Worm (Caenorhabditis elegans) whole organism, L1 larva: ENCODE measurements around the gene C14B9.3.

Experiments
- C04F5.9 ChIP-seq: sonication (generic microtip); optimal IDR thresholded peaks from 2 replicates; lab custom pipeline; 2016; ENCODE audit warnings: missing genetic modification characterization, missing compliant biosample characterization
- C16A3.4 ChIP-seq: fragments of 150-350 bp; optimal IDR thresholded peaks from 2 replicates; lab custom pipeline; 2014; ENCODE audit warnings: missing biosample characterization, missing genetic modification characterization
- Y116A8C.19 ChIP-seq: sonication (generic microtip); optimal IDR thresholded peaks from 2 replicates; lab custom pipeline; 2016; ENCODE audit warnings: missing compliant biosample characterization, missing genetic modification characterization, borderline replicate concordance
- alr-1 ChIP-seq: fragments of 200-800 bp; sonication (Bioruptor generic); optimal IDR thresholded peaks from 2 replicates; lab custom pipeline; 2018; ENCODE audit warnings: borderline replicate concordance, mild to moderate bottlenecking, missing genetic modification characterization, missing compliant biosample characterization
- aly-2 ChIP-seq: fragments of 150-350 bp; optimal IDR thresholded peaks from 2 replicates; lab custom pipeline; 2014; ENCODE audit warnings: missing biosample characterization, missing genetic modification characterization
- blmp-1 ChIP-seq: fragments of 150-350 bp; optimal IDR thresholded peaks from 2 replicates; lab custom pipeline; 2014; ENCODE audit warnings: missing biosample characterization, missing genetic modification characterization
- ceh-82 ChIP-seq, 3 experiments: fragments of 150-350 bp in 1 of 3; sonication (generic microtip) in 2 of 3; optimal IDR thresholded peaks; 2 replicates each; lab custom pipeline; 2014 to 2017; ENCODE audit warnings: missing biosample characterization in 3 of 3, missing genetic modification characterization in 3 of 3
- ceh-90 ChIP-seq: sonication (generic microtip); optimal IDR thresholded peaks from 2 replicates; lab custom pipeline; 2016; ENCODE audit warnings: missing genetic modification characterization, missing compliant biosample characterization
- ces-1 ChIP-seq: fragments of 150-350 bp; optimal IDR thresholded peaks from 2 replicates; lab custom pipeline; 2014; ENCODE audit warnings: missing biosample characterization, missing genetic modification reagents, missing genetic modification characterization
- efl-1 ChIP-seq, 4 experiments: fragments of 150-350 bp; optimal IDR thresholded peaks in 3 of 4; peaks in 1 of 4; 1 replicate in 1 of 4; 2 replicates in 3 of 4; lab custom pipeline; 2014; ENCODE audit warnings: missing biosample characterization in 2 of 4, missing genetic modification characterization in 2 of 4, missing genetic modification reagents in 2 of 4
- egl-13 ChIP-seq: sonication (generic microtip); optimal IDR thresholded peaks from 2 replicates; lab custom pipeline; 2016; ENCODE audit warnings: missing genotype, missing genetic modification reagents, missing genetic modification characterization, missing compliant biosample characterization
- egl-27 ChIP-seq, 2 experiments: fragments of 150-350 bp in 1 of 2; sonication (generic microtip); optimal IDR thresholded peaks; 3 replicates each; lab custom pipeline; 2017 to 2018; ENCODE audit warnings: missing biosample characterization in 2 of 2, missing genetic modification characterization in 2 of 2, missing genetic modification reagents in 2 of 2
- fkh-4 ChIP-seq: sonication (generic microtip); optimal IDR thresholded peaks from 2 replicates; lab custom pipeline; 2016; ENCODE audit warnings: missing compliant biosample characterization, missing genetic modification characterization, borderline replicate concordance
- fkh-8 ChIP-seq: sonication (generic microtip); optimal IDR thresholded peaks from 2 replicates; lab custom pipeline; 2016; ENCODE audit warnings: mild to moderate bottlenecking, missing genetic modification characterization, missing compliant biosample characterization
- fos-1 ChIP-seq: fragments of 150-350 bp; optimal IDR thresholded peaks from 2 replicates; lab custom pipeline; 2014; ENCODE audit warnings: missing biosample characterization, missing genetic modification characterization
- hpl-2 ChIP-seq: fragments of 150-350 bp; optimal IDR thresholded peaks from 2 replicates; lab custom pipeline; 2014; ENCODE audit warnings: missing biosample characterization, missing genetic modification reagents, missing genetic modification characterization
- isw-1 ChIP-seq: fragments of 200-800 bp; sonication (Bioruptor generic); IDR thresholded peaks from 2 replicates; pipeline ENCODE4 v1.3.6; 2022; ENCODE audit warnings: missing genetic modification characterization, missing compliant biosample characterization
- jun-1 ChIP-seq: fragments of 150-350 bp; optimal IDR thresholded peaks from 2 replicates; lab custom pipeline; 2014; ENCODE audit warnings: missing biosample characterization, missing genetic modification reagents, missing genetic modification characterization
- lin-35 ChIP-seq, 2 experiments: fragments of 150-350 bp; optimal IDR thresholded peaks; 2 replicates each; lab custom pipeline; 2014; ENCODE audit warnings: missing biosample characterization in 2 of 2, missing genetic modification characterization in 2 of 2, missing genetic modification reagents in 2 of 2
- lir-3 ChIP-seq: sonication (generic microtip); optimal IDR thresholded peaks from 2 replicates; lab custom pipeline; 2016; ENCODE audit warnings: mild to moderate bottlenecking, missing genetic modification characterization, moderate library complexity, missing compliant biosample characterization; ENCODE audit not compliant: poor library complexity
- mab-9 ChIP-seq: fragments of 200-800 bp; sonication (Bioruptor generic); IDR thresholded peaks from 2 replicates; pipeline ENCODE4 v1.3.6; 2022; ENCODE audit warnings: missing genetic modification reagents, missing genetic modification characterization, missing compliant biosample characterization
- mdl-1 ChIP-seq, 2 experiments: fragments of 150-350 bp; optimal IDR thresholded peaks; 2 replicates each; lab custom pipeline; 2014 to 2017; ENCODE audit warnings: missing biosample characterization in 2 of 2, missing genetic modification characterization in 2 of 2, inconsistent platforms in 1 of 2
- mef-2 ChIP-seq: fragments of 150-350 bp; optimal IDR thresholded peaks from 2 replicates; lab custom pipeline; 2014; ENCODE audit warnings: missing biosample characterization, missing genetic modification characterization
- nhr-12 ChIP-seq: sonication (generic microtip); optimal IDR thresholded peaks from 2 replicates; lab custom pipeline; 2017; ENCODE audit warnings: missing biosample characterization, missing genetic modification characterization
- nhr-19 ChIP-seq: fragments of 200-800 bp; sonication (Bioruptor generic); conservative IDR thresholded peaks from 2 replicates; pipeline ENCODE4 v1.3.6; 2022; ENCODE audit warnings: missing genetic modification characterization, missing compliant biosample characterization
- nhr-20 ChIP-seq: sonication (generic microtip); optimal IDR thresholded peaks from 2 replicates; lab custom pipeline; 2016; ENCODE audit warnings: mild to moderate bottlenecking, missing genetic modification characterization, missing compliant biosample characterization
- nhr-237 ChIP-seq: fragments of 150-350 bp; optimal IDR thresholded peaks from 2 replicates; lab custom pipeline; 2014; ENCODE audit warnings: missing biosample characterization, missing genetic modification characterization
- nhr-47 ChIP-seq: sonication (generic microtip); optimal IDR thresholded peaks from 2 replicates; lab custom pipeline; 2016; ENCODE audit warnings: mild to moderate bottlenecking, missing genetic modification characterization, moderate library complexity, missing compliant biosample characterization
- nhr-71 ChIP-seq: sonication (generic microtip); optimal IDR thresholded peaks from 2 replicates; lab custom pipeline; 2016; ENCODE audit warnings: mild to moderate bottlenecking, missing genetic modification characterization, moderate library complexity, missing compliant biosample characterization
- nhr-76 ChIP-seq: sonication (generic microtip); optimal IDR thresholded peaks from 2 replicates; lab custom pipeline; 2017; ENCODE audit warnings: missing biosample characterization, missing genetic modification characterization
- nhr-84 ChIP-seq: sonication (generic microtip); optimal IDR thresholded peaks from 2 replicates; lab custom pipeline; 2017; ENCODE audit warnings: missing biosample characterization, missing genetic modification characterization
- nhr-85 ChIP-seq: sonication (generic microtip); peaks from one replicate; lab custom pipeline; 2016; ENCODE audit warnings: missing genetic modification characterization, inconsistent platforms, missing compliant biosample characterization
- nhr-90 ChIP-seq: sonication (generic microtip); optimal IDR thresholded peaks from 2 replicates; lab custom pipeline; 2016; ENCODE audit warnings: mild to moderate bottlenecking, missing genetic modification characterization, missing compliant biosample characterization; ENCODE audit not compliant: poor library complexity
- pag-3 ChIP-seq: sonication (generic microtip); optimal IDR thresholded peaks from 2 replicates; lab custom pipeline; 2017; ENCODE audit warnings: missing genetic modification characterization, mild to moderate bottlenecking, missing compliant biosample characterization, antibody characterized with exemption, borderline replicate concordance; ENCODE audit not compliant: insufficient read depth
- pax-3 ChIP-seq: fragments of 200-800 bp; sonication (Bioruptor generic); optimal IDR thresholded peaks from 2 replicates; lab custom pipeline; 2018; ENCODE audit warnings: mild to moderate bottlenecking, missing genetic modification characterization, moderate library complexity, missing compliant biosample characterization
- pqm-1 ChIP-seq: sonication (generic microtip); optimal IDR thresholded peaks from 3 replicates; lab custom pipeline; 2017; ENCODE audit warnings: missing biosample characterization, missing genetic modification characterization
- rnt-1 ChIP-seq: sonication (generic microtip); optimal IDR thresholded peaks from 2 replicates; lab custom pipeline; 2016; ENCODE audit warnings: mild to moderate bottlenecking, missing genetic modification characterization, moderate library complexity, missing compliant biosample characterization
- skn-1 ChIP-seq: fragments of 150-350 bp; optimal IDR thresholded peaks from 2 replicates; lab custom pipeline; 2014; ENCODE audit warnings: missing biosample characterization, missing genetic modification characterization
- snu-23 ChIP-seq: sonication (generic microtip); optimal IDR thresholded peaks from 2 replicates; lab custom pipeline; 2016; ENCODE audit warnings: missing genetic modification characterization, missing compliant biosample characterization
- sox-4 ChIP-seq: sonication (generic microtip); optimal IDR thresholded peaks from 2 replicates; lab custom pipeline; 2016; ENCODE audit warnings: missing genetic modification characterization, missing compliant biosample characterization
- sptf-1 ChIP-seq: fragments of 150-350 bp; optimal IDR thresholded peaks from 2 replicates; lab custom pipeline; 2014; ENCODE audit warnings: missing biosample characterization, missing genetic modification characterization
- swsn-7 ChIP-seq: sonication (generic microtip); optimal IDR thresholded peaks from 2 replicates; lab custom pipeline; 2016; ENCODE audit warnings: missing genetic modification characterization, missing compliant biosample characterization
- tbx-2 ChIP-seq: sonication (generic microtip); optimal IDR thresholded peaks from 2 replicates; lab custom pipeline; 2016; ENCODE audit warnings: missing genetic modification characterization, missing compliant biosample characterization
- tlp-1 ChIP-seq: fragments of 150-350 bp; optimal IDR thresholded peaks from 2 replicates; lab custom pipeline; 2014; ENCODE audit warnings: missing biosample characterization, missing genetic modification characterization
- unc-130 ChIP-seq: fragments of 150-350 bp; optimal IDR thresholded peaks from 2 replicates; lab custom pipeline; 2017; ENCODE audit warnings: missing biosample characterization, missing genetic modification characterization, inconsistent platforms
- unc-30 ChIP-seq: sonication (generic microtip); optimal IDR thresholded peaks from 2 replicates; lab custom pipeline; 2017; ENCODE audit warnings: missing biosample characterization, missing genetic modification characterization
- unc-62 ChIP-seq: fragments of 150-350 bp; optimal IDR thresholded peaks from 2 replicates; lab custom pipeline; 2014; ENCODE audit warnings: missing biosample characterization, missing genetic modification reagents, missing genetic modification characterization
- vab-15 ChIP-seq: sonication (generic microtip); optimal IDR thresholded peaks from 2 replicates; lab custom pipeline; 2017; ENCODE audit warnings: missing genotype, mild to moderate bottlenecking, missing genetic modification characterization, missing compliant biosample characterization
- zip-4 ChIP-seq: fragments of 200-800 bp; sonication (Bioruptor generic); optimal IDR thresholded peaks from 2 replicates; lab custom pipeline; 2018; ENCODE audit warnings: mild to moderate bottlenecking, missing genetic modification characterization, moderate library complexity, missing compliant biosample characterization
- ztf-11 ChIP-seq, 2 experiments: sonication (generic microtip); optimal IDR thresholded peaks; 2 replicates each; lab custom pipeline; 2016 to 2017; ENCODE audit warnings: missing genetic modification characterization in 2 of 2, missing biosample characterization in 1 of 2, missing compliant biosample characterization in 1 of 2
- ztf-4 ChIP-seq: fragments of 150-350 bp; optimal IDR thresholded peaks from 2 replicates; lab custom pipeline; 2014; ENCODE audit warnings: missing biosample characterization, missing genetic modification characterization

C14B9.3 gene

ce11 chrIII:8158140-8158786, 49.7 kb downstream of the C14B9.3 start, which contains the start of gene atg-13:
Gene atg-13, minus strand, starts transcription at chrIII:8158190.
- TF ChIP-seq skn-1 (tag; lab: Kevin White, UChicago), result no peak
- peak in 1 of 2 experiments; percentile 18 for TF ChIP-seq lin-35 (GFP tag; optimal IDR thresholded peaks at IDR 0.05; lab: Kevin White, UChicago)
- TF ChIP-seq nhr-90 (tag; lab: Kevin White, UChicago), result no peak
- TF ChIP-seq ceh-90 (tag; lab: Kevin White, UChicago), result no peak
- no peak for TF ChIP-seq swsn-7 (tag; lab: Kevin White, UChicago)
- no peak for TF ChIP-seq sox-4 (tag; lab: Kevin White, UChicago)
- no peak for TF ChIP-seq egl-27 (tag; optimal IDR thresholded peaks at IDR 0.05; lab: Kevin White, UChicago)
- TF ChIP-seq mab-9 (GFP tag; lab: Robert Waterston, UW), result no peak
- TF ChIP-seq tlp-1 (tag; lab: Kevin White, UChicago), result no peak
- TF ChIP-seq mef-2 (tag; lab: Kevin White, UChicago), result no peak
- TF ChIP-seq unc-62, result no peak
- TF ChIP-seq blmp-1 (tag; lab: Kevin White, UChicago), result peak; percentile 23
- no peak for TF ChIP-seq egl-13 (tag; lab: Kevin White, UChicago)
- no peak for TF ChIP-seq isw-1 (GFP tag; lab: Robert Waterston, UW)
- no peak for TF ChIP-seq C16A3.4
- TF ChIP-seq ztf-11 (tag; optimal IDR thresholded peaks at IDR 0.05; lab: Kevin White, UChicago), result no peak
- TF ChIP-seq zip-4, result no peak
- no peak for TF ChIP-seq aly-2 (tag; lab: Kevin White, UChicago)
- TF ChIP-seq nhr-20 (tag; lab: Kevin White, UChicago), result no peak
- TF ChIP-seq alr-1 (tag; lab: Kevin White, UChicago), result no peak
- no peak for TF ChIP-seq Y116A8C.19 (tag; lab: Kevin White, UChicago)
- no peak for TF ChIP-seq unc-130 (tag; lab: Kevin White, UChicago)
- TF ChIP-seq nhr-84 (tag; lab: Kevin White, UChicago), result no peak
- no peak for TF ChIP-seq lir-3
- no peak for TF ChIP-seq fos-1 (tag; lab: Kevin White, UChicago)
- TF ChIP-seq vab-15 (tag; lab: Kevin White, UChicago), result no peak
- TF ChIP-seq fkh-4 (tag; lab: Kevin White, UChicago), result no peak
- TF ChIP-seq nhr-85, result no peak
- no peak for TF ChIP-seq unc-30
- TF ChIP-seq mdl-1 (tag; optimal IDR thresholded peaks at IDR 0.05; lab: Kevin White, UChicago), result peak in 1 of 2 experiments; percentile 51
- TF ChIP-seq efl-1 (optimal IDR thresholded peaks at IDR 0.05; lab: Kevin White, UChicago), result peak in 1 of 2 experiments; percentile 8
- TF ChIP-seq efl-1 (GFP tag; optimal IDR thresholded peaks at IDR 0.05 in 1 of 2; lab: Kevin White, UChicago), result peak; percentile 6 to 73
- TF ChIP-seq nhr-237 (tag; lab: Kevin White, UChicago), result no peak
- TF ChIP-seq tbx-2 (tag; lab: Kevin White, UChicago), result no peak
- TF ChIP-seq sptf-1 (tag; lab: Kevin White, UChicago), result no peak
- no peak for TF ChIP-seq hpl-2
- TF ChIP-seq ceh-82 (tag; optimal IDR thresholded peaks at IDR 0.05; lab: Kevin White, UChicago), result no peak
- TF ChIP-seq pag-3, result no peak
- TF ChIP-seq rnt-1, result peak; percentile 2
- no peak for TF ChIP-seq ztf-4 (tag; lab: Kevin White, UChicago)
- no peak for TF ChIP-seq jun-1 (tag; lab: Kevin White, UChicago)
- no peak for TF ChIP-seq fkh-8 (tag; lab: Kevin White, UChicago)
- TF ChIP-seq nhr-12 (tag; lab: Kevin White, UChicago), result no peak
- TF ChIP-seq pqm-1 (tag; lab: Kevin White, UChicago), result no peak
- no peak for TF ChIP-seq nhr-47
- TF ChIP-seq nhr-19 (GFP tag; lab: Robert Waterston, UW), result 0 out of 2 replicates have a peak, but pooled peaks have one; percentile 7
- peak; percentile 17 for TF ChIP-seq snu-23 (GFP tag; lab: Kevin White, UChicago)
- TF ChIP-seq nhr-71, result peak; percentile 56
- no peak for TF ChIP-seq C04F5.9
- no peak for TF ChIP-seq ces-1 (GFP tag; lab: Kevin White, UChicago)
- no peak for TF ChIP-seq pax-3 (tag; lab: Kevin White, UChicago)
- no peak for TF ChIP-seq nhr-76 (tag; lab: Kevin White, UChicago)
